Worm (Caenorhabditis elegans): ENCODE data around the gene try-4.

Gene try-4

ce11 chrV:20861080-20861479 is at the start of gene try-4:
Gene try-4, minus strand, starts transcription at chrV:20861153.
- TF ChIP-seq M03D4.4 (tag; optimal IDR thresholded peaks at IDR 0.05) (no peak), ceh-83 (GFP tag; optimal IDR thresholded peaks at IDR 0.05) (no peak), drap-1 (GFP tag; optimal IDR thresholded peaks at IDR 0.05) (no peak), ceh-43 (GFP tag; optimal IDR thresholded peaks at IDR 0.05) (no peak), nhr-76 (tag; optimal IDR thresholded peaks at IDR 0.05) (no peak), snpc-4 (tag; optimal IDR thresholded peaks at IDR 0.05) (no peak), mls-2 (tag; optimal IDR thresholded peaks at IDR 0.05) (no peak), nhr-237 (tag; optimal IDR thresholded peaks at IDR 0.05) (no peak), mep-1 (tag; optimal IDR thresholded peaks at IDR 0.05) (no peak), nhr-28 (tag; optimal IDR thresholded peaks at IDR 0.05) (no peak), elt-3 (tag; optimal IDR thresholded peaks at IDR 0.05) (no peak), hlh-1 (tag; optimal IDR thresholded peaks at IDR 0.05) (no peak)

DNA sequence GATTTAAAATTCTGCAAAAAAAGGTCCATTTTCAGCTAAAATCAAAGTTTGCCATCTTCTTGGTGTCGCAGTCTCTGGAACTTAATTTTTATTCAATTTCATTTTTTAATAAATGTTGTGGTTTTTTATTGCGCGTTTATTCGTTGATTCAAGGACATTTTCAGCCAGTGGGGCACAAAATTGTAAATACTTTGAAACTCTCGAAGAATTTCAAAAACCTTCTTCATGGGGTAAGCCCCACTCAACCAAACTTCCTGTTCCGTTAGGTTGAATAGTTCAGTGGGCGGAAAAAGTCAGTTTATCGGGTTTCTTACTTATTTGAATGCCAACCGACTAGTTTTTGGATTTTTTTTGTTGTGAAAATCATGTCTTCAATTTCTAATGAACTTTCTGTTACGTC is 49.2 kb upstream of the try-4 start, which contains the start of gene ttll-9:
Gene ttll-9 (plus strand): TSS at position 301 of the 400 bp plus-strand sequence.
- TF ChIP-seq ceh-83 (GFP tag; optimal IDR thresholded peaks at IDR 0.05) (no peak), flh-1 (GFP tag; optimal IDR thresholded peaks at IDR 0.05) (no peak), cnd-1 (tag; optimal IDR thresholded peaks at IDR 0.05) (no peak), M03D4.4 (tag; optimal IDR thresholded peaks at IDR 0.05) (no peak), elt-3 (tag; optimal IDR thresholded peaks at IDR 0.05) (no peak), mab-5 (tag; optimal IDR thresholded peaks at IDR 0.05) (no peak), mls-2 (tag; optimal IDR thresholded peaks at IDR 0.05) (no peak), nhr-2 (tag; optimal IDR thresholded peaks at IDR 0.05) (no peak), unc-39 (tag; optimal IDR thresholded peaks at IDR 0.05) (no peak)

DNA sequence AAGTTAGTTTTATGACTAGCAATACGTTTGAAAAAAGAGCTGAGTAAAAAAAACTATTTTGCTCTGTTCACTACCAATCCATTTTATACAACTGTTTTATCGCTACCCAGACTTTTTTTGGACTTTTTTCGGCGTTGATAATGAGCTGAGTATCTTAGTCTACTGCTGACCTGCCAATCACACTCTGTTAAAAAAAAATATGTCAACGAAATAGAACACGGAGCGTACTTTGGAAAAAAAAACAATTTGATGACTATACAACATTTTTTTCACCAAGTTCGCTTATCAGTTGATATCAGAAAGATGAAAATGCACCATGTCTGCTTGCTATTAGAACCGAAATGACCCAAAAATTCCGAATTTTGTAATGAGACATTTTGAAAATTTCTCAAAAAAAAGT is 48.8 kb upstream of the try-4 start:
- TF ChIP-seq ces-1 (GFP tag; optimal IDR thresholded peaks at IDR 0.05) (no peak), nhr-12 (tag; optimal IDR thresholded peaks at IDR 0.05) (no peak), unc-39 (tag; optimal IDR thresholded peaks at IDR 0.05) (no peak), nhr-28 (tag; optimal IDR thresholded peaks at IDR 0.05) (no peak), snpc-4 (tag; optimal IDR thresholded peaks at IDR 0.05) (no peak), nhr-237 (tag; optimal IDR thresholded peaks at IDR 0.05) (no peak), elt-1 (tag; optimal IDR thresholded peaks at IDR 0.05; ENCODE audit: borderline replicate concordance, insufficient read depth) (no peak), M03D4.4 (tag; optimal IDR thresholded peaks at IDR 0.05) (no peak)

ce11 chrV:20906977-20907376 is 46.0 kb upstream of the try-4 start:
- TF ChIP-seq lin-13 (tag; optimal IDR thresholded peaks at IDR 0.05) = no peak

DNA sequence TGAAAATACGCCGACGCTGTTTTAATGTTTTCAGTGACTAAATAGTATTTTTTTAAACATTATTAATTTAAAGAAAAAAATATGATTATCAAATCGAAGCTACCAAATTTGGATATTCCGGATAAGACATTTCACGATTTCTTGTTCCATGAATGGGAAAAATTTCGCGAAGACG is 43.0 kb upstream of the try-4 start, which contains the start of gene acs-12:
Gene acs-12 (plus strand): TSS at position 76 of the 175 bp plus-strand sequence.
- TF ChIP-seq bed-3 (GFP tag; optimal IDR thresholded peaks at IDR 0.05) (no peak), ceh-83 (GFP tag; optimal IDR thresholded peaks at IDR 0.05) (no peak), unc-62 (GFP tag; optimal IDR thresholded peaks at IDR 0.05) (no peak), zip-8 (tag; optimal IDR thresholded peaks at IDR 0.05) (no peak), unc-120 (tag; optimal IDR thresholded peaks at IDR 0.05; ENCODE audit: poor library complexity, severe bottlenecking) (no peak), elt-3 (tag; optimal IDR thresholded peaks at IDR 0.05) (no peak), ceh-43 (GFP tag; optimal IDR thresholded peaks at IDR 0.05) (no peak), cnd-1 (tag; optimal IDR thresholded peaks at IDR 0.05) (no peak), ztf-11 (tag; optimal IDR thresholded peaks at IDR 0.05) (no peak), pha-4 (tag; optimal IDR thresholded peaks at IDR 0.05) (no peak), nhr-2 (tag; optimal IDR thresholded peaks at IDR 0.05) (no peak), ces-1 (GFP tag; optimal IDR thresholded peaks at IDR 0.05) (no peak)

- TF ChIP-seq elt-3 (tag; optimal IDR thresholded peaks at IDR 0.05) (no peak), lin-13 (tag; optimal IDR thresholded peaks at IDR 0.05) (no peak), M03D4.4 (tag; optimal IDR thresholded peaks at IDR 0.05) (no peak), sem-2 (GFP tag; optimal IDR thresholded peaks at IDR 0.05) (no peak), unc-39 (tag; optimal IDR thresholded peaks at IDR 0.05) (no peak), tbx-8 (GFP tag; optimal IDR thresholded peaks at IDR 0.05) (no peak), ham-2 (GFP tag; optimal IDR thresholded peaks at IDR 0.05) (no peak), elt-1 (tag; optimal IDR thresholded peaks at IDR 0.05; ENCODE audit: borderline replicate concordance, insufficient read depth) (no peak), blmp-1 (tag; optimal IDR thresholded peaks at IDR 0.05) (no peak)
Observed at ce11 chrV:20903167-20904093, 42.5 kb upstream of the try-4 start, which contains the start of gene amx-3. Gene amx-3, minus strand, starts transcription at chrV:20903714.
